Worm (Caenorhabditis elegans): ENCODE measurements around the gene mrpl-2.

Gene mrpl-2

DNA sequence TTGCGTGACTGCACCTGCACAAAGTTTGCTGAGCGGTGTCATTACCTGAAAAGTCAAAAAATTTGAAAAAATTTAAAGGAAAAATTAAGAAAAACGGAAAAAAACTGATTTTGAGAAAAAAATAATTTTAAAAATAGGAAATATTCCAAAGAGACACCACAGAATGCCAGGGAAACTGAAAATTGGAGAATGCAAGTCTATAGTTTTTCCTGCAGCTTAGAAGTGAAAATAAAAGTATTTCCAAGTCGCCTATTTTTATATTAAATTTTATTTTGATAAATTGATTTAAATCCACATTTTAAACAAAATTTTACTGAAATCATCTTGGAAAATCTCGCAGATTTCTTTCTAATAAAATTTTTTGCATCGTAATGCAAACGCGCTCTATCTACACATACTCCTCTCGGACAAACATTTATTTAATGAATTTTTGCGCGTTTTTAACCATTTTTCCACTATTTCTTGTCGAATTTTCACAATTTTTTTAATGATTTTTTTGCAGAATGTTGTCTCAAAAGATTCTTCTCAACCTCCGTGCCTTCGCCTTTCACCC lies 23.6 kb downstream of the mrpl-2 start, which contains the start of the genes F56B3.11 and ech-5 (continued):
- TF ChIP-seq ceh-20 (GFP tag; IDR thresholded peaks at IDR 0.05) (no peak), lin-13 (GFP tag; optimal IDR thresholded peaks at IDR 0.05) (peak; percentile 1), zfp-3 (GFP tag; conservative IDR thresholded peaks at IDR 0.05) (0 out of 2 replicates have a peak, but pooled peaks have one; percentile 49), D1046.2 (GFP tag; IDR thresholded peaks at IDR 0.05) (no peak), nhr-41 (GFP tag; IDR thresholded peaks at IDR 0.05) (no peak), attf-4 (tag; optimal IDR thresholded peaks at IDR 0.05) (no peak), nhr-28 (tag; optimal IDR thresholded peaks at IDR 0.05) (peak; percentile 7), nhr-76 (tag; optimal IDR thresholded peaks at IDR 0.05) (no peak), dve-1 (tag; optimal IDR thresholded peaks at IDR 0.05; ENCODE audit: insufficient read depth) (peak; percentile 72), F26F4.8 (GFP tag; conservative IDR thresholded peaks at IDR 0.05) (no peak), F37D6.2 (tag; optimal IDR thresholded peaks at IDR 0.05) (peak; percentile 54), nhr-42 (GFP tag; IDR thresholded peaks at IDR 0.05) (no peak; the same call in 1 of the 2 replicates), nhr-25 (tag; optimal IDR thresholded peaks at IDR 0.05; ENCODE audit: borderline replicate concordance, insufficient read depth) (no peak), F49E8.2 (tag; optimal IDR thresholded peaks at IDR 0.05; ENCODE audit: borderline replicate concordance) (peak; percentile 1), cey-2 (tag; optimal IDR thresholded peaks at IDR 0.05; ENCODE audit: borderline replicate concordance, insufficient read depth) (no peak), hlh-30 (tag; optimal IDR thresholded peaks at IDR 0.05; ENCODE audit: insufficient read depth) (peak; percentile 36), lin-15B (tag; optimal IDR thresholded peaks at IDR 0.05) (peak; percentile 69), unc-39 (tag; optimal IDR thresholded peaks at IDR 0.05) (no peak), Y105C5A.15 (GFP tag; IDR thresholded peaks at IDR 0.05) (no peak), F44E2.7 (GFP tag; IDR thresholded peaks at IDR 0.05) (no peak), lin-38 (GFP tag; IDR thresholded peaks at IDR 0.05) (peak; percentile 96), nhr-77 (tag; optimal IDR thresholded peaks at IDR 0.05) (peak; percentile 32), aly-2 (tag; optimal IDR thresholded peaks at IDR 0.05) (no peak), pqm-1 (tag; optimal IDR thresholded peaks at IDR 0.05) (no peak), hif-1 (tag; optimal IDR thresholded peaks at IDR 0.05) (peak in 1 of 2 experiments; percentile 91), T20F7.1 (GFP tag; optimal IDR thresholded peaks at IDR 0.05) (no peak), ztf-11 (tag; optimal IDR thresholded peaks at IDR 0.05) (no peak), dmd-9 (GFP tag; IDR thresholded peaks at IDR 0.05) (no peak), Y5F2A.4 (GFP tag; optimal IDR thresholded peaks at IDR 0.05) (no peak), aha-1 (tag) (peak; percentile 81), ctbp-1 (GFP tag; IDR thresholded peaks at IDR 0.05) (no peak), mdl-1 (tag; optimal IDR thresholded peaks at IDR 0.05) (no peak), ztf-7 (tag; optimal IDR thresholded peaks at IDR 0.05) (no peak), daf-8 (GFP tag; IDR thresholded peaks at IDR 0.05) (no peak), spr-1 (tag; optimal IDR thresholded peaks at IDR 0.05) (peak; percentile 14), daf-12 (tag; optimal IDR thresholded peaks at IDR 0.05) (no peak), set-16 (GFP tag; IDR thresholded peaks at IDR 0.05) (no peak), unc-130 (GFP tag; optimal IDR thresholded peaks at IDR 0.05) (peak; percentile 77), T26A8.4 (GFP tag; IDR thresholded peaks at IDR 0.05) (no peak), dpl-1 (GFP tag; optimal IDR thresholded peaks at IDR 0.05) (peak; percentile 76), snpc-1.2 (GFP tag; IDR thresholded peaks at IDR 0.05) (no peak), lir-3 (tag; optimal IDR thresholded peaks at IDR 0.05) (peak; percentile 43), daf-16 (GFP tag; optimal IDR thresholded peaks at IDR 0.05) (no peak), daf-16 (tag; optimal IDR thresholded peaks at IDR 0.05) (no peak), zip-11 (GFP tag; IDR thresholded peaks at IDR 0.05) (no peak), nhr-102 (tag; optimal IDR thresholded peaks at IDR 0.05) (peak; percentile 19), mes-2 (tag; optimal IDR thresholded peaks at IDR 0.05; ENCODE audit: poor library complexity, severe bottlenecking) (peak; percentile 72), nhr-237 (tag; optimal IDR thresholded peaks at IDR 0.05) (no peak), R02D3.7 (tag; optimal IDR thresholded peaks at IDR 0.05) (no peak), lin-29 (GFP tag; IDR thresholded peaks at IDR 0.05) (no peak), mep-1 (tag; optimal IDR thresholded peaks at IDR 0.05) (peak; percentile 88)

Measured in whole organism, L4 larva.